Worm (Caenorhabditis elegans) whole organism, L1 larva: Measurements from ENCODE around the gene R07E5.11.

Experiments
- aha-1 ChIP-seq: fragments of 150-350 bp; optimal IDR thresholded peaks from 2 replicates; lab custom pipeline; 2014; ENCODE audit warnings: missing biosample characterization, missing genetic modification characterization
- dsc-1 ChIP-seq: sonication (generic microtip); optimal IDR thresholded peaks from 2 replicates; lab custom pipeline; 2016; ENCODE audit warnings: mild to moderate bottlenecking, missing genetic modification characterization, missing compliant biosample characterization
- mef-2 ChIP-seq: fragments of 150-350 bp; optimal IDR thresholded peaks from 2 replicates; lab custom pipeline; 2014; ENCODE audit warnings: missing biosample characterization, missing genetic modification characterization
- nhr-12 ChIP-seq: sonication (generic microtip); optimal IDR thresholded peaks from 2 replicates; lab custom pipeline; 2017; ENCODE audit warnings: missing biosample characterization, missing genetic modification characterization
- nhr-84 ChIP-seq: sonication (generic microtip); optimal IDR thresholded peaks from 2 replicates; lab custom pipeline; 2017; ENCODE audit warnings: missing biosample characterization, missing genetic modification characterization
- nhr-90 ChIP-seq: sonication (generic microtip); optimal IDR thresholded peaks from 2 replicates; lab custom pipeline; 2016; ENCODE audit warnings: mild to moderate bottlenecking, missing genetic modification characterization, missing compliant biosample characterization; ENCODE audit not compliant: poor library complexity
- pqm-1 ChIP-seq: sonication (generic microtip); optimal IDR thresholded peaks from 3 replicates; lab custom pipeline; 2017; ENCODE audit warnings: missing biosample characterization, missing genetic modification characterization
- snpc-4 ChIP-seq: fragments of 150-350 bp; optimal IDR thresholded peaks from 2 replicates; lab custom pipeline; 2014; ENCODE audit warnings: missing biosample characterization, missing genetic modification characterization
- unc-62 ChIP-seq: fragments of 150-350 bp; optimal IDR thresholded peaks from 2 replicates; lab custom pipeline; 2014; ENCODE audit warnings: missing biosample characterization, missing genetic modification reagents, missing genetic modification characterization
- ztf-11 ChIP-seq, 2 experiments: sonication (generic microtip); optimal IDR thresholded peaks; 2 replicates each; lab custom pipeline; 2016 to 2017; ENCODE audit warnings: missing genetic modification characterization in 2 of 2, missing biosample characterization in 1 of 2, missing compliant biosample characterization in 1 of 2

ce11 chrIII:4404339-4404836, 10.6 kb downstream of the R07E5.11 start, which contains the start of the genes R07E5.17 and snfc-5:
- TF ChIP-seq pqm-1 (tag; lab: Kevin White, UChicago) (no peak), snpc-4 (tag; lab: Kevin White, UChicago) (peak; percentile 18), nhr-12 (tag; lab: Kevin White, UChicago) (no peak), mef-2 (tag; lab: Kevin White, UChicago) (no peak), dsc-1 (tag; lab: Kevin White, UChicago) (no peak), ztf-11 (tag; optimal IDR thresholded peaks at IDR 0.05; lab: Kevin White, UChicago) (no peak), nhr-84 (tag; lab: Kevin White, UChicago) (no peak), nhr-90 (tag; lab: Kevin White, UChicago) (no peak), aha-1 (tag; lab: Kevin White, UChicago) (no peak), unc-62 (GFP tag; lab: Kevin White, UChicago) (no peak)
